Worm (Caenorhabditis elegans): ENCODE results near the gene str-151.

Gene str-151

DNA sequence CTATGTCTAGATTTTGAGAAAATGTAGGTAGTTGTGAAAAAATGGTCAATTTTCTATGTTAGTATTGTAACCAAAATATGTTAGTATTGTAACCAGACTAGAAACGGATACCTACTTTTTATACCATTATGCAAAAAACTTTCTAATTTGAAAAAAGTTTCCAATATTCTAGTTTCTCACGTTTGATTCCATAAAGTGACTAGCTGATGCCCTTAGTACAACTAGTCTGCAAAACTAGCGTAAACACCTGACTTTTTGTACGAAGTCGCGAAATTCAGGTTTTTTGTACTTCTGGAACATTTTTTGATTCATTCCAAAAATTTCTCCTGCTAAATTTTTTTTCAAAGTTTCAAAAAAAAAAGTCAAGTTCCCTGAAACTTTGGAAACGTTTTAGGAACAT is 7.9 kb upstream of the str-151 start:
- TF ChIP-seq mdl-1 (tag; optimal IDR thresholded peaks at IDR 0.05), result no peak
- TF ChIP-seq nhr-47 (tag; optimal IDR thresholded peaks at IDR 0.05), result no peak
- no peak for TF ChIP-seq unc-30 (tag; optimal IDR thresholded peaks at IDR 0.05)
- TF ChIP-seq C34B4.2 (tag; optimal IDR thresholded peaks at IDR 0.05), result no peak
- no peak for TF ChIP-seq aha-1 (tag; optimal IDR thresholded peaks at IDR 0.05)
- TF ChIP-seq nhr-20 (tag; optimal IDR thresholded peaks at IDR 0.05), result no peak
- TF ChIP-seq fkh-8 (tag; optimal IDR thresholded peaks at IDR 0.05), result no peak
- TF ChIP-seq efl-1 (optimal IDR thresholded peaks at IDR 0.05), result no peak
- TF ChIP-seq efl-1 (GFP tag; optimal IDR thresholded peaks at IDR 0.05 in 1 of 2), result no peak
- TF ChIP-seq nhr-19 (GFP tag; conservative IDR thresholded peaks at IDR 0.05), result no peak
- TF ChIP-seq fos-1 (tag; optimal IDR thresholded peaks at IDR 0.05), result no peak
- no peak for TF ChIP-seq tlp-1 (tag; optimal IDR thresholded peaks at IDR 0.05)
- no peak for TF ChIP-seq mab-9 (GFP tag; IDR thresholded peaks at IDR 0.05)
- TF ChIP-seq nhr-28 (tag; optimal IDR thresholded peaks at IDR 0.05), result no peak
- no peak for TF ChIP-seq ztf-11 (tag; optimal IDR thresholded peaks at IDR 0.05)
- no peak for TF ChIP-seq unc-86 (tag; optimal IDR thresholded peaks at IDR 0.05)
- TF ChIP-seq skn-1 (tag; optimal IDR thresholded peaks at IDR 0.05), result no peak
- no peak for TF ChIP-seq snpc-4 (tag; optimal IDR thresholded peaks at IDR 0.05)
- no peak for TF ChIP-seq lin-14 (GFP tag; optimal IDR thresholded peaks at IDR 0.05)

DNA sequence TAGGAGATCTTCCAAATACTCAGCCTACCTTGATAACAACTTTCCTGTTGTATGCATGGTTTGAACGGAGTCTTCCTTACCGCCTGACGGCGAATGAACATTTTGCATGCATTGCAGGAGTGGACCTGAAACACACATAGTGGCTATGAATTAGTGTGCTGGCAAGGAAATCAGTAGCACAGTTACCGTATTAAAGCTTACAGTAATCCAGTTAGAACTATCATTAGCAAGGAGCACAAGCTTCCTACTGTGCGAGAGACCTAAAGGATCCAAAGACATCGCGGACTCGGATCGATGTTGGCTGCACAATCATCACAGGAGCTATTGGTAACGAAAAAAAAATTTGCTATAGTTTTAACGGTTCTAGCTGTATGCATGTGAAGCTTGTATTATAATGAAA is 5.3 kb upstream of the str-151 start, which contains the start of gene nhr-233:
Gene nhr-233 (minus strand): TSS at position 101 of the 400 bp plus-strand sequence.
- TF ChIP-seq tlp-1 (tag; optimal IDR thresholded peaks at IDR 0.05) (no peak), jun-1 (tag; optimal IDR thresholded peaks at IDR 0.05) (no peak), sox-4 (tag; optimal IDR thresholded peaks at IDR 0.05) (no peak), pax-3 (tag; optimal IDR thresholded peaks at IDR 0.05) (no peak), vab-15 (tag; optimal IDR thresholded peaks at IDR 0.05) (no peak), mdl-1 (tag; optimal IDR thresholded peaks at IDR 0.05) (no peak), snpc-4 (tag; optimal IDR thresholded peaks at IDR 0.05) (no peak), lin-14 (GFP tag; optimal IDR thresholded peaks at IDR 0.05) (no peak), zag-1 (tag; optimal IDR thresholded peaks at IDR 0.05) (no peak)

DNA sequence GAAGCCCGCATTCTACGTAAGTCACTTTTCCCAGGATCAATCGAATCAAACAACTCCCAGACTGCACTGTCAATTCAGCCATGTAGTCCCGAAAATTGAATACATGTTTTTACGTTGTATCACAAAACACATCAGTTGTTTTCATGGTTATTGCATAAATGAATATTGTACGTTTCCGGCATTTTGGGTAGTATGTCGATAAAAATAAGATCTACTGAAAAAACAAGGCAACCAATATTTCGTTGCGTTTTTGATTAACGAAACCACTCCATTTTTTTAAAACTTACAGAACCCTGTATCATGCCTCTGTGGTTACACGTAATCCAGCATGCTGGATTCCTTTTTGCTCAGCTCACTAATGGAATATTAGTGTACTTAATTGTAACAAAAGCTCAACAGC is 2.8 kb upstream of the str-151 start, which contains the start of gene str-149:
Gene str-149 (plus strand): TSS at position 301 of the 400 bp plus-strand sequence.
- TF ChIP-seq fos-1 (tag; optimal IDR thresholded peaks at IDR 0.05) (no peak), efl-1 (optimal IDR thresholded peaks at IDR 0.05) (no peak), efl-1 (GFP tag; optimal IDR thresholded peaks at IDR 0.05 in 1 of 2) (peak in 1 of 2 experiments; percentile 53), sup-37 (GFP tag; optimal IDR thresholded peaks at IDR 0.05) (no peak), nhr-11 (tag; optimal IDR thresholded peaks at IDR 0.05) (no peak), lin-13 (GFP tag; optimal IDR thresholded peaks at IDR 0.05) (no peak), C04F5.9 (tag; optimal IDR thresholded peaks at IDR 0.05) (no peak)

DNA sequence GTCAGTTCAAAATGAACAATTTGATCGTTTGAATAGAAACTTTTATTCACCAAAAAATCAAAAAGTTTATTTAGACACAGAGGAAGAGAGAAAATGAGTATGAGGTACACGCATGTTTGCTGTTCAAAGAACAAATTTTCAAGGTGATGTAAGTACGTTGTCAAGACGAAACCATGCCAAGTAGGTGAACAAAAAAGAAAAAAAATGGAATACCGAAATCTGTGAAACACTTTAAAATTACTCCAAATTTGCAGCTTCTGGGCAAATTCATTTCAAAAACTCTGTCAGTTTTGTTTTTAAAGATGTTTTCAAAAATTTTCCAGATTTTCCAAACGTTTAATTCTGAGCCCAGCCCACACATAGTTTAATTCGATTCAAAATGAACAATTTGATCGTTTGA is 4.4 kb downstream of the str-151 start, which contains the start of gene nhr-271:
Gene nhr-271 (minus strand): TSS at position 101 of the 400 bp plus-strand sequence.
- TF ChIP-seq dsc-1 (tag; optimal IDR thresholded peaks at IDR 0.05) (no peak), grh-1 (GFP tag; IDR thresholded peaks at IDR 0.05) (no peak), aha-1 (tag; optimal IDR thresholded peaks at IDR 0.05) (no peak), fkh-10 (GFP tag; optimal IDR thresholded peaks at IDR 0.05) (no peak)

DNA sequence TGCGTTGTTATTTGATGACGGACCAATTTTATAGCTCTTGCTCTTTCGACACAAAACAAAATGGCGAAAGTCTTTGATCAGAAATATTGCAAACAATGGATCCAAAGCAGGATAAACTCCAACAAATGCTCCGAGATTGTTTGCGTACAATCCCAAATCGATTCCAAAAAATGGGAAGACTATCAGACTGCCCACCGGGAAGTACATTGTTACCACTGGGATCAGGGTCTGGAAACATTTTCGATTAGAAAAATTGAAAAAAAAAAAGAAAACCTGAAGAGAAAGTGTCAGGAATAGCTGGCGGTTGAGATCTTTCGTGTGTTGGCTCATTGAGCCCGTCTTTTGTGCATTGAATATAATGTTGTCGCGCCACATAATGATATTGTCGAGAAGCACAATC is 5.1 kb downstream of the str-151 start:
- TF ChIP-seq efl-1 (optimal IDR thresholded peaks at IDR 0.05) (no peak), efl-1 (GFP tag; optimal IDR thresholded peaks at IDR 0.05 in 1 of 2) (peak in 1 of 2 experiments; percentile 93), fkh-10 (GFP tag; optimal IDR thresholded peaks at IDR 0.05) (no peak)

DNA sequence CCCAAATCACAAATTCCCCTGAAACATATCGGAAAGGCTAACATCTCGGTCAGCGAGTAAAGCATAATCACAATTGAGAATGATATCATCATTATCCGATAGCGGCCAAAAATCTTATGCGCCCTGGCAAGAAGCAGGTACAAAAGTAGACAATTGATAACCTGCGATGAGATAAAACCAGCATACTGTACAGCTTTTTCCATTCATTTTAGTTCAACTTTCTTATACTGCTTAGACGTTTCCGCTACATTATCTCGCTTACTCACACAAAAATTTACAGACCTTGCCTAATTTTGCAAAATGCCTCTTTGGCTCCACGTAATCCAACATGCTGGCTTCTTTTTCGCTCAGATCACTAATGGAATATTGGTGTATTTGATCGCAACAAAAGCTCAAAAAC is 7.0 kb downstream of the str-151 start, which contains the start of gene str-150:
Gene str-150 (plus strand): TSS at position 301 of the 400 bp plus-strand sequence.
- TF ChIP-seq aha-1 (tag; optimal IDR thresholded peaks at IDR 0.05) (no peak), lin-13 (GFP tag; optimal IDR thresholded peaks at IDR 0.05) (no peak), snpc-4 (tag; optimal IDR thresholded peaks at IDR 0.05) (no peak), lsy-2 (tag; optimal IDR thresholded peaks at IDR 0.05) (no peak), nhr-90 (tag; optimal IDR thresholded peaks at IDR 0.05; ENCODE audit: poor library complexity) (no peak), nhr-12 (tag; optimal IDR thresholded peaks at IDR 0.05) (no peak), unc-98 (GFP tag; IDR thresholded peaks at IDR 0.05) (no peak), ceh-88 (GFP tag; IDR thresholded peaks at IDR 0.05) (no peak), sup-37 (GFP tag; optimal IDR thresholded peaks at IDR 0.05) (no peak), pqm-1 (tag; optimal IDR thresholded peaks at IDR 0.05) (no peak), hlh-17 (GFP tag; optimal IDR thresholded peaks at IDR 0.05; ENCODE audit: borderline replicate concordance) (no peak), nhr-28 (tag; optimal IDR thresholded peaks at IDR 0.05) (no peak), nhr-77 (tag; optimal IDR thresholded peaks at IDR 0.05) (no peak), nhr-11 (tag; optimal IDR thresholded peaks at IDR 0.05) (no peak), nhr-237 (tag; optimal IDR thresholded peaks at IDR 0.05) (no peak), C04F5.9 (tag; optimal IDR thresholded peaks at IDR 0.05) (no peak), pax-3 (tag; optimal IDR thresholded peaks at IDR 0.05) (no peak), irx-1 (tag; optimal IDR thresholded peaks at IDR 0.05) (no peak), nhr-47 (tag; optimal IDR thresholded peaks at IDR 0.05) (no peak), sptf-1 (tag; optimal IDR thresholded peaks at IDR 0.05) (no peak)
